Fruit fly (Drosophila melanogaster) whole organism: ENCODE measurements around the gene CG43915.

Source experiments
- CG8478 ChIP-seq: fragments of >200 bp; optimal IDR thresholded peaks from 2 replicates; lab custom pipeline; 2018; ENCODE audit warnings: inconsistent platforms
- Dll ChIP-seq: fragments of >200 bp; optimal IDR thresholded peaks from 2 replicates; lab custom pipeline; 2017
- EcR ChIP-seq, 2 experiments: fragments of >200 bp; optimal IDR thresholded peaks; 2 replicates each; lab custom pipeline; 2017; ENCODE audit warnings: missing biosample characterization in 2 of 2, missing genetic modification characterization in 2 of 2, missing genetic modification reagents in 2 of 2
- pan ChIP-seq: fragments of >200 bp; optimal IDR thresholded peaks from 2 replicates; lab custom pipeline; 2017
- psq ChIP-seq: fragments of >200 bp; optimal IDR thresholded peaks from 2 replicates; lab custom pipeline; 2017
- usp ChIP-seq: fragments of >200 bp; optimal IDR thresholded peaks from 2 replicates; lab custom pipeline; 2017; ENCODE audit warnings: missing biosample characterization, missing genetic modification characterization, mixed read lengths

The CG43915 gene

DNA sequence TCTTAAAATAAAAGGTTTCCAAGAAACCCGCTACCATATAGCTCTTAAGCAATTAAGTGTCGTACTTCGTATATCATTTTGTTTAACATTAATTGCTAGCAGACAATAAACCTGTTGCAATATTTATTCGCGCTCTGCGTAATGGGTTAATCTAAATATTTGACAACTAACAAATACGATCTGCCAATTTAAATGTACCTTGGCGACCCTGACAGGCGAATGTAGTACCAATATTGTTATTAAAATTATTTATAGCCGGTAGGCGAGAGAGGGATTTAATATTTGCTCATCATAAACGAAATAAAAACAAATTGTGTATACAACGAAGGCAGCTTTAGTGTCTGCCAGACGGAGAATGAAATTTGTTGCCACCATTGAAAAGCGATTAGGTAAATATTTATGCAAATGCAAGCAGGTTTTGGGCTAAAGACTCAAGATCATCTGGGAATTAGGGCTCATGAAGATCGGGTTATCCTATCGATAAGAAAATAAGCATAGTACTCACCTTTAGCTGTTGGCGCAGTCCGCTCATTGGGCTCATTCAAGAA is 39.9 kb upstream of the CG43915 start:
- no peak for TF ChIP-seq pan (lab: Kevin White, UChicago)
- no peak for TF ChIP-seq usp (GFP tag; lab: Kevin White, UChicago)
- TF ChIP-seq EcR (GFP tag; optimal IDR thresholded peaks at IDR 0.05; lab: Kevin White, UChicago): no peak
- TF ChIP-seq CG8478 (lab: Kevin White, UChicago): no peak
- no peak for TF ChIP-seq psq (lab: Kevin White, UChicago)
- TF ChIP-seq Dll (lab: Kevin White, UChicago): no peak

DNA sequence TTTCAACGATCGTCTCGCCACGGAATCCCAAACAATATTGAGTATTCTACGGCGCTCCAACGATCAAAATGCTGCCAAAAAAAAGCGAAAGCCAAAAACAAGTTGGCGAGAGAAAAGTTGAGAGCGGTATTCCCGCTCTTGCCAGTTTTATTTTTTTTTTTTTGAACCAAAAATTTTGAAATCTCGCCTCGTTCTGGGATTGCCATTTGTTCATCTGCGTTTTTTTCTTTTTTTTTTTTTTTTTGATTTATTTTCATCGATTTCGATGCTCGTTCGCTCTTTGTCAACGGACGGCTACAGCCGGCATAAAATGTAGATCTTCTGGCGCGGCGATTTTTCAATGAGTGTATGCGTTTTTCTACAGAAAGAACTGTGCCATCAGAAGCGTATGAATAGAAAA is 39.1 kb upstream of the CG43915 start:
- TF ChIP-seq CG8478 (lab: Kevin White, UChicago): no peak
- TF ChIP-seq usp (GFP tag; lab: Kevin White, UChicago): no peak
- TF ChIP-seq EcR (GFP tag; optimal IDR thresholded peaks at IDR 0.05; lab: Kevin White, UChicago): no peak
- no peak for TF ChIP-seq pan (lab: Kevin White, UChicago)
- TF ChIP-seq psq (lab: Kevin White, UChicago): no peak
- no peak for TF ChIP-seq Dll (lab: Kevin White, UChicago)

DNA sequence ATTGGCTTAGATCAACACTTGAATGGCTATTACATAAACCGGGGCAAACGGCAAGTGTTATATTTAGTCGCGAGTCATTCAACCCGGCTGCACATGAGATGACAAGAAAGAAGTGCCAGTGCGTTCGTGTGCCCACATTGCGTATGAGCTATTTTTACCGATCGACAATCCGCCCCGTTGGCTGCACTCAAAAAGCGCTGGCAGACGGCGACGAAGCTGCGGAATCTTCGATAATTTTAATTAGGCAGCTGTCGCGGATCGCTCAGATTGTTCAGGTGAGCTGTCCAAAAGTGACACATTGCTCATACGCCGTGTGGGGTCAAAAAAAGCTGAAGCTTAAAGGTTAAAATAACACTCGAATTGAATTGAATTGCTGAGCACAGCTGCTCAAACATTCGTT is 38.6 kb upstream of the CG43915 start:
- no peak for TF ChIP-seq CG8478 (lab: Kevin White, UChicago)
- no peak for TF ChIP-seq psq (lab: Kevin White, UChicago)
- TF ChIP-seq usp (GFP tag; lab: Kevin White, UChicago): no peak
- no peak for TF ChIP-seq Dll (lab: Kevin White, UChicago)
- peak in 1 of 2 experiments; percentile 39 for TF ChIP-seq EcR (GFP tag; optimal IDR thresholded peaks at IDR 0.05; lab: Kevin White, UChicago)
- TF ChIP-seq pan (lab: Kevin White, UChicago): no peak

DNA sequence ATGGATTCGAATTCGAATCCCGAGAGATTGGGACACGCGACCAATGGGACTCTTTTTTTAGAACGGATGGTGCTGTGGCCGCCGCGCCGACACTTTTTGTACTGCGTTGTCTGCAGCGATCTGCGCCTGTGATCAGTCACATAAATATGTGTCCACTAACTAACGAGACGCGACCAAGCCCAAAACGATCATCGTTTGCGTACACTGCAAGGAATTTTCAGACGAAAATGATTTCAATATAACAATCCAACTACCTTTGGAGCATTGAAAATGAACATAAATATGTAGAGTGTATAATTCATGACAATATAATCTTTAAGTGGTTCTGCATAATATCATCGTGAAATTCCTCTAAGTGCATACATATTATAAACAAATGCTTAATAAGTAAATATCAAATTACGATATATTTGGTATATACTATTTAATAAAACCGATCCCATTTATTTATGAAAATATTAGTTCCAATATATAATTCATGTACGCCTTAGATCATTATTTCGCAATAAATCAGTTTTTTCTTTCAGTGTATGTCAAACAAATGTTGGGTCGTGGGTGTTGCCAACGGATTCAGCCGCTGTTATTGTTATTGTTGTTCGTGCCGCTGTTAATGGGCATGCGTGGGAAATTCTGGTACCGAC is 37.0 kb upstream of the CG43915 start, which contains the start of gene Eip63F-1:
TSS of gene Eip63F-1 (minus strand) at position 51 of the 641 bp plus-strand sequence.
- TF ChIP-seq usp (GFP tag; lab: Kevin White, UChicago) (no peak), pan (lab: Kevin White, UChicago) (no peak)

DNA sequence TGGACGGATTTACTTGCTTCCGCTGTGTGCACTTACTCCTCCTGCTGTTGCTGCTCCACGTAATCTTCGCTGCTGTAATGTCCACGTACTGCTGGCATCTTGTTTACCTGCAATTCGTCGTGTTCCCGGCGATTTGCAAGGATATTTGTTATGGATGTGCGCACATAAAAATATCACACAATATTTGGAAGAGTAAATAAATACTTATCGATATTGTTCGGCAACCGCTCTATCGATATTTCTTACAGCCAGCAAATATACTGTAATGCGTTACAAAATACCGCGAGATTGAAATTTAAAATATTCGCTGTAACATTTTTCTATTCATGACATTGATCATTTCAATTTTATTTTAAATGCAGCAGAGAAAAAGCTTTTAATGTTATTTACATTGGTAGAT is 34.9 kb upstream of the CG43915 start, which contains the start of gene CG10866:
TSS of gene CG10866 (minus strand) at position 187 of the 400 bp plus-strand sequence.
- no peak for TF ChIP-seq CG8478 (lab: Kevin White, UChicago)
- TF ChIP-seq pan (lab: Kevin White, UChicago): no peak
- TF ChIP-seq psq (lab: Kevin White, UChicago): no peak
- TF ChIP-seq EcR (GFP tag; optimal IDR thresholded peaks at IDR 0.05; lab: Kevin White, UChicago): no peak
- no peak for TF ChIP-seq usp (GFP tag; lab: Kevin White, UChicago)

DNA sequence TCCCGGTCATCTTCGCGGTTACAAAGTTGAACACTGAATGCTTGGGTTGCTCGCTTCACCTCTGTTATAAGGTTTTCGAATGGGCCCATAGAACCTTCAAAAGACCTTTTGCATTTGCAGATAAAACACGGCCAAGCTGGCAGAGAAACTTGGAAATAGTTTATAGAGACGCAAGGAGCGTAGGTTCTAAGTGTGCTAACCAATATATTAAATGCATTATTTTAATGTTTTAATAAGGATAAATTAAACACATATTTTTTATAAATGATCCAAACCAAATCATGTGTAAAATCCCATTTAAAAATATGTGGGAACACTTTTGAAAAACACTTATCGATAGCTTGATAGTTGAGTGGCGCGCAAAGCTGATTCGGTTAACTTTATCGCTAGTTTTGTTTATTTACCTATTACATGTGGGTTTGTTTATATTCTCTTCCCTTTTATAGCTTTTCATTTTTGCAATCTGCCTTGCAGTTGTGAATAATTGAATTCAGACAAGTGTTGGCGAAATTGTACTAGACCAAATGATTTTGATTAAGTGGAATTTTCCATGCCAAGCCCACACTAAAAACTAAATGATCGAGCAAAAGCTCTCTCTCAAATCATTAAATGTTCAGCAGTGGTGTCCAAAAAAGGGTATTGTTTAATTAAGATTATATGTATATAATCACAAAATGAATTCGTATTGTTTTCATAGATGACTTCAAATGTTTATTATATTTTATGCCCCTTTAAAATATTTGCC is 32.5 kb upstream of the CG43915 start, which contains the start of gene CG12766:
TSS of gene CG12766 (minus strand) at position 51 of the 745 bp plus-strand sequence.
- TF ChIP-seq pan (lab: Kevin White, UChicago): no peak
- TF ChIP-seq psq (lab: Kevin White, UChicago): no peak
- no peak for TF ChIP-seq Dll (lab: Kevin White, UChicago)
- no peak for TF ChIP-seq CG8478 (lab: Kevin White, UChicago)
- TF ChIP-seq EcR (GFP tag; optimal IDR thresholded peaks at IDR 0.05; lab: Kevin White, UChicago): no peak
- no peak for TF ChIP-seq usp (GFP tag; lab: Kevin White, UChicago)

DNA sequence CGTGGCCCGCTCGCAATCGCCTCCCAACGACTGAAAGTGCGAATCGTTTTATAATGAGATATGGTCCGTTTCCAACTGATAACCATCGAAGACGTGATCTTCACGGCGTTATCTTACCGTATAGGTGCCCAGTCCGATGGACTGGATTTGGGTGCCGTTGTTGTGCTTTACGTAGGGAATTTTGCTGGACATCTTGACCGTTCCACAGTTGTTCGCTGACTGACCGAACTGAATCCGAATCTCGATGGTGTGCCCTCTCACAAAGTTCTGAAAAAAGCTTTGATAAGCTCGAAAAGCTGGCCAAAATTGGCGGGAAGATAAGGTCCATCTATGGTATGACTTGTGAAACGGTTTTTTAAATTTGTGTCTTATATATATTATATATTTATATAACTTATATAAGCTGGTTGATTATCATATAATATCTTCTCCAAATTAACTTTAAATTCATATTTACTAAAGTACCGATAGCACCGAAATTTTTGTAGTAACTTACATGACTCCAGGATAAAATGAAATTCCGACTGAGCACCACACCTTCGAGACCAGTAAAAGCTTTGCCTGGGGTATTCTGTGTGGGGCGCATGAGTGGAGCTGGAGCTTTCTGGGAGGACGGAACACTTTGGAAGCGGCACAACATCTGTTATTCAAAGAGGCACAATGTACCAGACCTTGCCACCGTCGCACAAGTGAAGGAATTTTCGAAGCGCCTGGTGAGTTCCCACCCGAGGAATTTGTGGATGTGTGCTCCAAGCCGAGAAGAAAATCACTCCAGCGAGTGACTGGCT is 30.3 kb upstream of the CG43915 start, which contains the start of the genes CG10863 and CG14982:
TSS of gene CG10863 (minus strand) at position 225 of the 788 bp plus-strand sequence.
TSS of gene CG14982 (plus strand) at position 470 of the 788 bp plus-strand sequence.
- TF ChIP-seq Dll (lab: Kevin White, UChicago): no peak
- TF ChIP-seq pan (lab: Kevin White, UChicago): no peak
- TF ChIP-seq psq (lab: Kevin White, UChicago): no peak
- TF ChIP-seq CG8478 (lab: Kevin White, UChicago): no peak
- no peak for TF ChIP-seq EcR (GFP tag; optimal IDR thresholded peaks at IDR 0.05; lab: Kevin White, UChicago)
- TF ChIP-seq usp (GFP tag; lab: Kevin White, UChicago): no peak

DNA sequence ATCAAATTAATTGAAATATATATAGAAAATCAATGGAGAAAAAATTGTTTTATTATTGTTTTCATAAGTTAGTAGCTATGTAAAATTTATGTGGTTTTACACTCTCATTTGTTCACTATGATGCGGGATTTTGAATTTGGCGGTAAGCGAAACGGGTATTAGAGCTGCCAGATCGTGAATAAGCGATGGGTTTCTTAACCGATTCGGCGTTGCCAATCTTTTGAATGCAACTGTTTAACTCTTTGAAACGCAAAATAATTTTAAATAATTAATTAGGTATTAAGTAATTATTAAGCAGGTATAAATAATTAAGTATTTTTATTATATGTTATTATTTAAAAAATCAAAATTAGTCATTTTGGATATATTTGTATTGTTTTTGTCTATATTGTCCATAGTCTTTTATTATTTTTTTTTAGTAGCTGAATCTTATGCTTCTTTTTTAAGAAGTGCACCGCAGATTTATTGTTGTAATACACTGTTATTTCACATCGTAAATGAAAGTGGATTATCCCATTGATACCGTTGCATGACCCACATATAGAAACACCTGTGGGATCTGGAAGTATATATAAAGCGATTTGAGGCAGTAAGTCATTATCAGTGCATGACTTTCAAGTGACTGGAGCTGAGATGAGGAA is 25.3 kb upstream of the CG43915 start, which contains the start of gene CG10853:
TSS of gene CG10853 (plus strand) at position 591 of the 641 bp plus-strand sequence.
- TF ChIP-seq pan (lab: Kevin White, UChicago): no peak
- TF ChIP-seq usp (GFP tag; lab: Kevin White, UChicago): no peak
- no peak for TF ChIP-seq psq (lab: Kevin White, UChicago)

DNA sequence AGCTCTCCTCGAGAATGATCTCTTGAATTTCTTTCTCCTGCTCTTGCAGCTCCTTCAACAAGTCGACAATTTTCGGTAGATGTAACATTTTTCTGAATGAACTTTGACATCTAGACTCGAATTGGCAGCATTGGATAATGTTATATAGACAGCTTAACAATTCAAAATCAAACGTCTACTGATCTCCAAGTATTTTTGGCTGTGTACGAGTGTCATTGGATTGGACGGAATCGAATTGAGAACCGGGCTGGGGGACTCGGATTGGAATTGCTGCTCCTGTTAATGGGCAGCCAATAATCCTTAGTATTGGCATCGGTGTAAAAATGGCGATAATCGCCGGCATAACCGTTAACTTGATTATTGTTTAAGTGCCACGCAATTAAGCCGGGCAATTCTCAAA is 23.5 kb upstream of the CG43915 start, which contains the start of gene CG14983:
TSS of gene CG14983 (minus strand) at position 101 of the 400 bp plus-strand sequence.
- TF ChIP-seq Dll (lab: Kevin White, UChicago) (no peak), psq (lab: Kevin White, UChicago) (no peak), usp (GFP tag; lab: Kevin White, UChicago) (no peak), CG8478 (lab: Kevin White, UChicago) (no peak), pan (lab: Kevin White, UChicago) (no peak), EcR (GFP tag; optimal IDR thresholded peaks at IDR 0.05; lab: Kevin White, UChicago) (no peak)

DNA sequence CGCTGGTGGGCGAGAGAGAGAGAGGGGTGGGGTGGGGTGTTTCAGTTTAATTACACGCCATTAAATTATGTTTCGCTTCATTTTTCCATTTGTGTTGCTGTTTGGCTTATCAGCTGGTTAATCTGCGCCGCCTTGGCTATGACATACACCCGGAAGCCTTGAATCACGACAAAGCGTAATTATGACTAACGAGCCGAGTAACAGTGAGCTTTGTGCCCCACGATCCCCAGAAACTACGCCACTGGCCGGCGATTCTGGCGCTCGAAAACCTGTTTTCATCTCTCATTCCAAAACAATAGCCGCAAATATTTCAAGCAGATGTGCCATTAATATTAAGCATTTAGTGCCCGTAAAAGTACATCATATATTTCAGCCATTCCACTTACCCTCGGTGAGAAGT is 20.8 kb upstream of the CG43915 start:
- TF ChIP-seq CG8478 (lab: Kevin White, UChicago) (no peak), usp (GFP tag; lab: Kevin White, UChicago) (no peak), Dll (lab: Kevin White, UChicago) (no peak), psq (lab: Kevin White, UChicago) (no peak), EcR (GFP tag; optimal IDR thresholded peaks at IDR 0.05; lab: Kevin White, UChicago) (no peak), pan (lab: Kevin White, UChicago) (no peak)
